Worm (Caenorhabditis elegans) whole organism, young adult: Measurements from ENCODE around the gene F35E8.7.
"Not testable (repeated sequence)": the region's sequence is repeated elsewhere in the genome, so short reads cannot be mapped to it uniquely, and the experiment has no call there.

Experiments
- Y79H2A.3 ChIP-seq: fragments of 200-800 bp; sonication (Bioruptor generic); conservative IDR thresholded peaks from 2 replicates; pipeline ENCODE4 v1.3.6; 2022; ENCODE audit warnings: missing genetic modification reagents, missing genetic modification characterization, missing compliant biosample characterization
- ccch-3 ChIP-seq: fragments of 200-800 bp; sonication (Bioruptor generic); optimal IDR thresholded peaks from 2 replicates; lab custom pipeline; 2018; ENCODE audit warnings: mild to moderate bottlenecking, missing genetic modification characterization, missing compliant biosample characterization
- egrh-3 ChIP-seq: fragments of 200-800 bp; sonication (Bioruptor generic); IDR thresholded peaks from 2 replicates; pipeline ENCODE4 v1.3.6; 2022; ENCODE audit warnings: missing genetic modification reagents, missing genetic modification characterization, missing compliant biosample characterization
- hlh-26 ChIP-seq: fragments of 200-800 bp; sonication (Bioruptor generic); conservative IDR thresholded peaks from 2 replicates; pipeline ENCODE4 v1.3.6; 2022; ENCODE audit warnings: missing genetic modification reagents, missing genetic modification characterization, missing compliant biosample characterization
- hrde-1 ChIP-seq: sonication (generic microtip); optimal IDR thresholded peaks from 2 replicates; lab custom pipeline; 2016; ENCODE audit warnings: missing genetic modification characterization, mild to moderate bottlenecking, missing compliant biosample characterization, moderate library complexity, missing genotype, missing genetic modification reagents, borderline replicate concordance
- let-607 ChIP-seq, 2 experiments: fragments of 200-800 bp in 1 of 2; sonication (Bioruptor generic) in 1 of 2; sonication (generic microtip) in 1 of 2; optimal IDR thresholded peaks; 2 replicates each; lab custom pipeline; 2016 to 2018; ENCODE audit warnings: mild to moderate bottlenecking in 2 of 2, missing compliant biosample characterization in 2 of 2, missing genetic modification characterization in 2 of 2, moderate library complexity in 2 of 2, missing genotype in 1 of 2
- madf-8 ChIP-seq: fragments of 200-800 bp; sonication (Bioruptor generic); conservative IDR thresholded peaks from 2 replicates; pipeline ENCODE4 v1.3.6; 2022; ENCODE audit warnings: missing genetic modification reagents, missing genetic modification characterization, missing compliant biosample characterization
- nfya-1 ChIP-seq: sonication (generic microtip); optimal IDR thresholded peaks from 2 replicates; lab custom pipeline; 2017; ENCODE audit warnings: antibody characterized with exemption, missing compliant biosample characterization, missing genetic modification characterization, borderline replicate concordance; ENCODE audit not compliant: insufficient read depth
- pha-4 ChIP-seq: fragments of 150-350 bp; sonication (generic microtip); optimal IDR thresholded peaks from 2 replicates; lab custom pipeline; 2014; ENCODE audit warnings: missing biosample characterization, missing genetic modification reagents, missing genetic modification characterization
- unc-62 ChIP-seq: fragments of 150-350 bp; optimal IDR thresholded peaks from 2 replicates; lab custom pipeline; 2014; ENCODE audit warnings: missing biosample characterization, missing genetic modification reagents, missing genetic modification characterization
- xnd-1 ChIP-seq: sonication (generic microtip); optimal IDR thresholded peaks from 2 replicates; lab custom pipeline; 2016; ENCODE audit warnings: missing genotype, missing genetic modification reagents, missing genetic modification characterization, missing compliant biosample characterization

ce11 chrV:15905530-15905929 lies 8.3 kb upstream of the F35E8.7 start, which contains the start of the genes F35E8.1 and F35E8.2:
- not testable (repeated sequence) for TF ChIP-seq egrh-3 (GFP tag; lab: Robert Waterston, UW); ccch-3; pha-4 (tag; lab: Kevin White, UChicago); unc-62 (GFP tag; lab: Kevin White, UChicago); hlh-26 (GFP tag; lab: Robert Waterston, UW); let-607 (tag; optimal IDR thresholded peaks at IDR 0.05; lab: Kevin White, UChicago); hrde-1 (tag; lab: Kevin White, UChicago); madf-8 (GFP tag; lab: Robert Waterston, UW); Y79H2A.3 (GFP tag; lab: Robert Waterston, UW); nfya-1; xnd-1 (tag; lab: Kevin White, UChicago)
